Worm (Caenorhabditis elegans) whole organism, L1 larva: Measurements from ENCODE around the gene Y69A2AR.25.
A peak's percentile ranks its signal among the peaks of the same experiment; 100 is the strongest.

Source experiments
- C34B4.2 ChIP-seq: sonication (generic microtip); optimal IDR thresholded peaks from 2 replicates; lab custom pipeline; 2017; ENCODE audit warnings: mild to moderate bottlenecking, missing genetic modification characterization, missing compliant biosample characterization
- aha-1 ChIP-seq: fragments of 150-350 bp; optimal IDR thresholded peaks from 2 replicates; lab custom pipeline; 2014; ENCODE audit warnings: missing biosample characterization, missing genetic modification characterization
- ceh-63 ChIP-seq: fragments of 200-800 bp; sonication (Bioruptor generic); optimal IDR thresholded peaks from 2 replicates; lab custom pipeline; 2018; ENCODE audit warnings: mild to moderate bottlenecking, missing genetic modification characterization, missing compliant biosample characterization
- ceh-88 ChIP-seq: fragments of 200-800 bp; sonication (Bioruptor generic); IDR thresholded peaks from 2 replicates; pipeline ENCODE4 v1.3.6; 2022; ENCODE audit warnings: missing genetic modification characterization, missing compliant biosample characterization
- dpl-1 ChIP-seq, 3 experiments: fragments of 150-350 bp in 2 of 3; sonication (generic microtip) in 1 of 3; optimal IDR thresholded peaks; 2 replicates each; lab custom pipeline; 2014 to 2017; ENCODE audit warnings: missing biosample characterization in 3 of 3, missing genetic modification characterization in 3 of 3, missing genetic modification reagents in 3 of 3
- dsc-1 ChIP-seq: sonication (generic microtip); optimal IDR thresholded peaks from 2 replicates; lab custom pipeline; 2016; ENCODE audit warnings: mild to moderate bottlenecking, missing genetic modification characterization, missing compliant biosample characterization
- efl-1 ChIP-seq, 4 experiments: fragments of 150-350 bp; optimal IDR thresholded peaks in 3 of 4; peaks in 1 of 4; 1 replicate in 1 of 4; 2 replicates in 3 of 4; lab custom pipeline; 2014; ENCODE audit warnings: missing biosample characterization in 2 of 4, missing genetic modification characterization in 2 of 4, missing genetic modification reagents in 2 of 4
- elt-2 ChIP-seq: sonication (generic microtip); optimal IDR thresholded peaks from 2 replicates; lab custom pipeline; 2016; ENCODE audit warnings: missing genetic modification characterization, mild to moderate bottlenecking, inconsistent platforms, missing compliant biosample characterization, missing genetic modification reagents
- ets-5 ChIP-seq: fragments of 200-800 bp; sonication (Bioruptor generic); IDR thresholded peaks from 2 replicates; pipeline ENCODE4 v1.3.6; 2022; ENCODE audit warnings: missing genetic modification characterization, missing compliant biosample characterization
- fos-1 ChIP-seq: fragments of 150-350 bp; optimal IDR thresholded peaks from 2 replicates; lab custom pipeline; 2014; ENCODE audit warnings: missing biosample characterization, missing genetic modification characterization
- hpl-2 ChIP-seq: fragments of 150-350 bp; optimal IDR thresholded peaks from 2 replicates; lab custom pipeline; 2014; ENCODE audit warnings: missing biosample characterization, missing genetic modification reagents, missing genetic modification characterization
- isw-1 ChIP-seq: fragments of 200-800 bp; sonication (Bioruptor generic); IDR thresholded peaks from 2 replicates; pipeline ENCODE4 v1.3.6; 2022; ENCODE audit warnings: missing genetic modification characterization, missing compliant biosample characterization
- jun-1 ChIP-seq: fragments of 150-350 bp; optimal IDR thresholded peaks from 2 replicates; lab custom pipeline; 2014; ENCODE audit warnings: missing biosample characterization, missing genetic modification reagents, missing genetic modification characterization
- lin-13 ChIP-seq: fragments of 150-350 bp; optimal IDR thresholded peaks from 2 replicates; lab custom pipeline; 2014; ENCODE audit warnings: missing biosample characterization, missing genetic modification reagents, missing genetic modification characterization
- lin-14 ChIP-seq: fragments of 200-800 bp; sonication (Bioruptor generic); optimal IDR thresholded peaks from 2 replicates; lab custom pipeline; 2018; ENCODE audit warnings: mild to moderate bottlenecking, missing genetic modification characterization, moderate library complexity, missing compliant biosample characterization
- lin-35 ChIP-seq, 2 experiments: fragments of 150-350 bp; optimal IDR thresholded peaks; 2 replicates each; lab custom pipeline; 2014; ENCODE audit warnings: missing biosample characterization in 2 of 2, missing genetic modification characterization in 2 of 2, missing genetic modification reagents in 2 of 2
- lir-3 ChIP-seq: sonication (generic microtip); optimal IDR thresholded peaks from 2 replicates; lab custom pipeline; 2016; ENCODE audit warnings: mild to moderate bottlenecking, missing genetic modification characterization, moderate library complexity, missing compliant biosample characterization; ENCODE audit not compliant: poor library complexity
- lsy-2 ChIP-seq, 2 experiments: fragments of 150-350 bp; optimal IDR thresholded peaks; 2 replicates each; lab custom pipeline; 2014; ENCODE audit warnings: missing biosample characterization in 2 of 2, missing genetic modification characterization in 2 of 2
- mab-9 ChIP-seq: fragments of 200-800 bp; sonication (Bioruptor generic); IDR thresholded peaks from 2 replicates; pipeline ENCODE4 v1.3.6; 2022; ENCODE audit warnings: missing genetic modification reagents, missing genetic modification characterization, missing compliant biosample characterization
- mep-1 ChIP-seq: fragments of 150-350 bp; optimal IDR thresholded peaks from 2 replicates; lab custom pipeline; 2014; ENCODE audit warnings: missing biosample characterization, missing genetic modification characterization
- nhr-12 ChIP-seq: sonication (generic microtip); optimal IDR thresholded peaks from 2 replicates; lab custom pipeline; 2017; ENCODE audit warnings: missing biosample characterization, missing genetic modification characterization
- nhr-19 ChIP-seq: fragments of 200-800 bp; sonication (Bioruptor generic); conservative IDR thresholded peaks from 2 replicates; pipeline ENCODE4 v1.3.6; 2022; ENCODE audit warnings: missing genetic modification characterization, missing compliant biosample characterization
- nhr-237 ChIP-seq: fragments of 150-350 bp; optimal IDR thresholded peaks from 2 replicates; lab custom pipeline; 2014; ENCODE audit warnings: missing biosample characterization, missing genetic modification characterization
- nhr-28 ChIP-seq: fragments of 150-350 bp; optimal IDR thresholded peaks from 2 replicates; lab custom pipeline; 2014; ENCODE audit warnings: missing biosample characterization, missing genetic modification characterization
- nhr-85 ChIP-seq: sonication (generic microtip); peaks from one replicate; lab custom pipeline; 2016; ENCODE audit warnings: missing genetic modification characterization, inconsistent platforms, missing compliant biosample characterization
- rnt-1 ChIP-seq: sonication (generic microtip); optimal IDR thresholded peaks from 2 replicates; lab custom pipeline; 2016; ENCODE audit warnings: mild to moderate bottlenecking, missing genetic modification characterization, moderate library complexity, missing compliant biosample characterization
- skn-1 ChIP-seq: fragments of 150-350 bp; optimal IDR thresholded peaks from 2 replicates; lab custom pipeline; 2014; ENCODE audit warnings: missing biosample characterization, missing genetic modification characterization
- sox-4 ChIP-seq: sonication (generic microtip); optimal IDR thresholded peaks from 2 replicates; lab custom pipeline; 2016; ENCODE audit warnings: missing genetic modification characterization, missing compliant biosample characterization
- sup-37 ChIP-seq: fragments of 200-800 bp; sonication (Bioruptor generic); optimal IDR thresholded peaks from 2 replicates; lab custom pipeline; 2018; ENCODE audit warnings: mild to moderate bottlenecking, missing genetic modification characterization, missing compliant biosample characterization
- tlp-1 ChIP-seq: fragments of 150-350 bp; optimal IDR thresholded peaks from 2 replicates; lab custom pipeline; 2014; ENCODE audit warnings: missing biosample characterization, missing genetic modification characterization
- unc-130 ChIP-seq: fragments of 150-350 bp; optimal IDR thresholded peaks from 2 replicates; lab custom pipeline; 2017; ENCODE audit warnings: missing biosample characterization, missing genetic modification characterization, inconsistent platforms
- unc-30 ChIP-seq: sonication (generic microtip); optimal IDR thresholded peaks from 2 replicates; lab custom pipeline; 2017; ENCODE audit warnings: missing biosample characterization, missing genetic modification characterization
- zag-1 ChIP-seq: fragments of 150-350 bp; optimal IDR thresholded peaks from 2 replicates; lab custom pipeline; 2014; ENCODE audit warnings: missing biosample characterization, missing genetic modification characterization

Gene Y69A2AR.25

DNA sequence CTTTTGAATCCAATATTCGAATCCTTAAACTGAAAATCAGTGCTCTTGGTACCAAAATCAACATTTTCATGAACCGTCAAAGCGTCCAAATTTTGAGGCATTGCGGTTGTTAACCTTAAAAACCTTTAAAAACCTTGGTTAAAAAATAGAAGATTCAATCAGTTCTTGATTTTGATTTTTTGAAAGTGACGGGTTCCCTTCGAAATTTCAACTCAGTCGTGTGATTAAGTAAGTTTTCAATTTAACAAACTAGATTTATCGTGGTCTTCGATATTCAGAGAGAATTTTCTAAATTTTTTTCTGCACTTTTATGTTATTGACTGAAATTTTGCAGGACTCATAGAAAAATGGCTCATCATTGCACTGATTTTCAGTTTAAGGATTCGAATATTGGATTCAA, at the start of gene Y69A2AR.25, which contains the start of gene Y69A2AR.12:
Gene Y69A2AR.25 (minus strand): TSS at position 101 of the 400 bp plus-strand sequence.
Gene Y69A2AR.12 (plus strand): TSS at position 348 of the 400 bp plus-strand sequence.
- TF ChIP-seq isw-1 (GFP tag; lab: Robert Waterston, UW) (no peak), unc-130 (tag; lab: Kevin White, UChicago) (no peak), ets-5 (GFP tag; lab: Robert Waterston, UW) (no peak), tlp-1 (tag; lab: Kevin White, UChicago) (no peak), unc-30 (no peak), zag-1 (tag; lab: Kevin White, UChicago) (no peak), nhr-28 (tag; lab: Kevin White, UChicago) (no peak), nhr-85 (tag; lab: Kevin White, UChicago) (no peak), nhr-19 (GFP tag; lab: Robert Waterston, UW) (no peak), dsc-1 (tag; lab: Kevin White, UChicago) (no peak), mab-9 (GFP tag; lab: Robert Waterston, UW) (no peak), hpl-2 (GFP tag; lab: Kevin White, UChicago) (no peak), lin-13 (GFP tag; lab: Kevin White, UChicago) (no peak), rnt-1 (tag; lab: Kevin White, UChicago) (no peak), elt-2 (tag; lab: Kevin White, UChicago) (no peak), fos-1 (no peak), aha-1 (tag; lab: Kevin White, UChicago) (no peak), ceh-63 (GFP tag; lab: Kevin White, UChicago) (no peak), jun-1 (tag; lab: Kevin White, UChicago) (no peak)

DNA sequence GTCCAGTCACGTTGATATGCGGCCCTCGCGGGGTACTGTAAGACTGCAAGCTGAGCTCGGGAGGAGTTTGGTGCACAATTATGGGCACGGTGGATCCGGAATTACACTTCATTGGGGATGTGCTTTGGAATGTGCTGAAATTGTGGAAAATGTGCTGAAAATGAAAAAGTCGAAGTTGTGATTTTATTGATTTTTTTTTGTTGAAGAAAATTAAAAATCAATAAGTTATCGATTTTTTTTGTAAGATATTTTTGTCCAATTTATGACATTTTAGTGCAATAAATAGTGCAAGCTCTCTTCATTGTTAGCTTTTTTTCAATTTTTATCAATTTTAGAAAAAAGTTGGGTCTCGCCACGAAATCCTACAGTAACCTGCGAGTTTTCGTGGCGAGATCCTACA, 48.7 kb upstream of the Y69A2AR.25 start:
- TF ChIP-seq ceh-88 (GFP tag; lab: Robert Waterston, UW), result no peak
- TF ChIP-seq nhr-237, result no peak
- TF ChIP-seq unc-30, result no peak
- no peak for TF ChIP-seq unc-130 (tag; lab: Kevin White, UChicago)
- TF ChIP-seq lsy-2 (tag; optimal IDR thresholded peaks at IDR 0.05; lab: Kevin White, UChicago), result no peak

DNA sequence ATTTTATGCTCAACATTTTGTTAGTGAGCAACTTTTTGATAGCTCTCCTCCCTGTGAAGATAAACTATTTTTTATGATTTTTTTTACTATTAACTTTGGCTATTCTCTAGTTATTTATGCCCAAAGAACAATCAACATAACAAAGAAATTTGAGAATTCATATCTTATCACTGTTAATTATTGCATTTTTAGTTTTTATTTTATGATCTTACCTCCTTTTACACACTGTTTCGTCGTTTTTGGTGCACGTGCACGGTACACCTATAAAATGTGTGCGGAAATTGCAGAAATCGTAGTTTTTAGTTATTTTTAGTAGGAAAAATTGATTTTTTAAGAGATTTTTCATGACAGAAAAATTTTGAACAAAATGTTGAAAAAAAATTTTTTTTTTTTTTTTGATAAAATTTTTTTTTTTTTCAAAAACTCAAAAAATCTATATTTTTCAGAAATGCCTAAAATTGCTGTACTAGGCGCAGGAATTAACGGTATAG, 45.6 kb upstream of the Y69A2AR.25 start, which contains the start of gene daao-1:
Gene daao-1 (plus strand): TSS at position 441 of the 491 bp plus-strand sequence.
- TF ChIP-seq elt-2 (tag; lab: Kevin White, UChicago), result peak; percentile 7
- TF ChIP-seq sup-37, result no peak

DNA sequence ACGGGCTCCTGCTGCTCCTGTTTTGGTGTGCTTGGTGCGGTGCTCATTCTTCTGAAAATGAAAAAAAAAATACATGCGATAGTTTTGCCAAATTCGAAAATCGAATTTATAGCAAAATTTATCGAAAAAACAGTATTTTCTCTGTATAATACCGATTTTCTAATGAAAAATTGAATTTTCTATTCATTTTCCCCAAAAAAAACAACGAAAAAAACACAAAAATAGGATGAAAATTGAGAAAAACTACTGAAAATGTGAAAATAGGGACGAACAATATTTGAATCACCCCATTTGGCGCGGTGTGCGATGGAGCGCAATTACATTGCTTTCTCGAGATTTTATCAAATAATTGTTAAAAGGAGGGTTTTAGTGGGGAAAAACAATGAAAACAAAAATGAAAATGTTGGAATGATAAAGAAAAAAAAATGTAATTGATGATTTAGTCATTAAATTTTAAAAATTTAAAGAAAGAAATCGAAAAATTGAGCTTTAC, 44.9 kb upstream of the Y69A2AR.25 start, which contains the start of gene Y69A2AR.28:
Gene Y69A2AR.28 (minus strand): TSS at position 51 of the 493 bp plus-strand sequence.
- peak; percentile 55 to 84 (median 74) for TF ChIP-seq dpl-1 (GFP tag; optimal IDR thresholded peaks at IDR 0.05; lab: Kevin White, UChicago)
- TF ChIP-seq lir-3, result no peak
- TF ChIP-seq lin-35 (GFP tag; optimal IDR thresholded peaks at IDR 0.05; lab: Kevin White, UChicago), result peak; percentile 60 to 82
- peak in 1 of 2 experiments; percentile 51 for TF ChIP-seq lsy-2 (tag; optimal IDR thresholded peaks at IDR 0.05; lab: Kevin White, UChicago)
- TF ChIP-seq mep-1 (tag; lab: Kevin White, UChicago), result peak; percentile 23
- peak; percentile 36 for TF ChIP-seq skn-1
- no peak for TF ChIP-seq nhr-12 (tag; lab: Kevin White, UChicago)
- TF ChIP-seq efl-1 (optimal IDR thresholded peaks at IDR 0.05; lab: Kevin White, UChicago), result peak; percentile 70
- TF ChIP-seq efl-1 (GFP tag; optimal IDR thresholded peaks at IDR 0.05 in 1 of 2; lab: Kevin White, UChicago), result peak; percentile 83 to 97

DNA sequence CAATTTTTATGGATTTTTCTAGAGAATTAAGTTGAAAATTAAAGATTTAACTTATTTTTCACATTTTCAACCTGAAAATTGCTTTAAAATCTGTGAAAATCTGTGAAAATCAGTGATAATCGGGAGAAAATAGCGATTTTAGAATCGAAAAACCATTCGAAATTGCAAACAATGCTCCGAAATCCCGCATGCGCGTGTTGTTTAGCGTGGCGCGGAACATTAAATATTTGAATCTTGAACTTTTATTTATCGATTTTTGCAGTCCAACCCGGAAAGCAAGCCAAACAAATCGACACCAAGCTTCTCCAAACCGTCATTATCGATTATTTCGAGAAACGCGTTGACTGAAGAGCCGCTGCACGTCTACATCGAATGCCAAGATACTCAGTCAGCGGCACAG, 42.8 kb upstream of the Y69A2AR.25 start:
- TF ChIP-seq lin-14 (GFP tag; lab: Kevin White, UChicago) (no peak), dpl-1 (GFP tag; optimal IDR thresholded peaks at IDR 0.05; lab: Kevin White, UChicago) (peak in 1 of 3 experiments; percentile 2), sox-4 (tag; lab: Kevin White, UChicago) (no peak), efl-1 (optimal IDR thresholded peaks at IDR 0.05; lab: Kevin White, UChicago) (peak in 1 of 2 experiments; percentile 55), efl-1 (GFP tag; optimal IDR thresholded peaks at IDR 0.05 in 1 of 2; lab: Kevin White, UChicago) (no peak), C34B4.2 (tag; lab: Kevin White, UChicago) (no peak)
